Worm (Caenorhabditis elegans): ENCODE data around the gene H02F09.2.

The H02F09.2 gene

DNA sequence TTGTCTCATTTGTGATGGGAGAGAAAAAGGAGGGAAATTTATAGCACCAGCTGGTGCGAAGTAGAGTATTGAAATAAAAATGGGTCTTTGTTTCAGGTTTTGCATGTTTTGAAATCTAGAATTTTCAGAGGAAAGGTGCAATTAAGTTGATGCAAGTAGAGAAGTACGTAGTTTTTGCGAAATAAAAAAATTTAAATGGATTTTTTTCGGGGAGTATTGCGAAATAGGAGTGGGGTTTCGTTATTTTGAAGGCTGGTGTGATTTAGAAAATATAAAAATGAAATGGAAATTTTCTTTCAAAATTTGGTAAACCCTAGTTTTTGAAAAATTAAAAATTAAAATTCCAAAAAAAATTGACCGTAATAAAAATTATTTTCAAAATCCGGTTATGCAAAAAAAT is 43.9 kb upstream of the H02F09.2 start:
- peak; percentile 62; the same call in 1 of the 2 replicates for TF ChIP-seq cebp-1 (GFP tag; IDR thresholded peaks at IDR 0.05)
- peak; percentile 96 for TF ChIP-seq cebp-1 (tag; optimal IDR thresholded peaks at IDR 0.05)
- TF ChIP-seq ceh-100 (GFP tag; IDR thresholded peaks at IDR 0.05) = no peak
- no peak for TF ChIP-seq F23B12.7 (tag; optimal IDR thresholded peaks at IDR 0.05; ENCODE audit: insufficient read depth)

DNA sequence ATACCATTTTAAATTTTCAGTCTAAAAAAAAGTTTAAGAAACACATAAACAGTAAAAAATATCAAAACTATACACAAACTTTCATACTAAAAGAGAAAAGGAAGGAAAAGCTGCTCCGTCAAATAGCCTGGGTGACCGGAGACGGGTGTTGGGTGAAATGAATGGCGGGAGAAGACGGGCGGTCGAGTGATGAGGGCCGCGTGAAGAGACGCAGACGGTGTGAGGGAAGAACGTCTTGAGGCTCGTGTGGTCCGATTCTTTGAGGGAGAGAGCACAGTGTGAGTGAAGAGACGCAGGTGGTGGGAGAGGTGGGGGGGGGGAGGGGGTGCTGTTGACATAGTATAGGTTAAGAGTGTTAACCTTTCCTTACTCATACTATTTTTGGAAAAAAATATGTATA is 43.0 kb upstream of the H02F09.2 start:
- TF ChIP-seq him-1 (tag; optimal IDR thresholded peaks at IDR 0.05) = no peak
- no peak for TF ChIP-seq unc-130 (GFP tag; optimal IDR thresholded peaks at IDR 0.05)
- TF ChIP-seq ztf-22 (GFP tag; optimal IDR thresholded peaks at IDR 0.05) = no peak
- TF ChIP-seq lir-1 (GFP tag; conservative IDR thresholded peaks at IDR 0.05) = no peak
- no peak for TF ChIP-seq dpff-1 (tag; optimal IDR thresholded peaks at IDR 0.05)
- no peak for TF ChIP-seq lin-54 (GFP tag; optimal IDR thresholded peaks at IDR 0.05)
- no peak for TF ChIP-seq ztf-28 (GFP tag; IDR thresholded peaks at IDR 0.05)
- no peak for TF ChIP-seq B0019.2 (GFP tag; conservative IDR thresholded peaks at IDR 0.05)
- no peak for TF ChIP-seq aptf-2 (GFP tag; conservative IDR thresholded peaks at IDR 0.05)
- TF ChIP-seq hmg-1.2 (GFP tag; IDR thresholded peaks at IDR 0.05) = peak; percentile 87
- TF ChIP-seq egrh-3 (GFP tag; IDR thresholded peaks at IDR 0.05) = peak; percentile 85
- peak; percentile 41; the same call in 1 of the 2 replicates for TF ChIP-seq mcd-1 (GFP tag; IDR thresholded peaks at IDR 0.05)
- no peak for TF ChIP-seq tbp1 (GFP tag; optimal IDR thresholded peaks at IDR 0.05)
- no peak for TF ChIP-seq cebp-1 (GFP tag; IDR thresholded peaks at IDR 0.05)
- TF ChIP-seq cebp-1 (tag; optimal IDR thresholded peaks at IDR 0.05) = peak; percentile 39
- no peak for TF ChIP-seq F57C9.4 (tag; optimal IDR thresholded peaks at IDR 0.05)
- no peak for TF ChIP-seq let-607 (tag; optimal IDR thresholded peaks at IDR 0.05)
- no peak for TF ChIP-seq akir-1 (GFP tag; optimal IDR thresholded peaks at IDR 0.05)
- TF ChIP-seq F57A8.1 (GFP tag; optimal IDR thresholded peaks at IDR 0.05) = no peak
- no peak for TF ChIP-seq rcor-1 (GFP tag; IDR thresholded peaks at IDR 0.05)
- no peak for TF ChIP-seq K12H6.12 (tag; optimal IDR thresholded peaks at IDR 0.05)
- TF ChIP-seq mel-28 (tag; optimal IDR thresholded peaks at IDR 0.05; ENCODE audit: borderline replicate concordance) = no peak
- no peak for TF ChIP-seq atf-7 (tag; optimal IDR thresholded peaks at IDR 0.05)
- no peak for TF ChIP-seq hsf-1 (GFP tag; IDR thresholded peaks at IDR 0.05)
- TF ChIP-seq attf-6 (GFP tag; IDR thresholded peaks at IDR 0.05) = no peak
- no peak for TF ChIP-seq ceh-79 (tag; optimal IDR thresholded peaks at IDR 0.05)
- 0 out of 2 replicates have a peak, but pooled peaks have one; percentile 29 for TF ChIP-seq Y56A3A.18 (GFP tag; IDR thresholded peaks at IDR 0.05)
- peak; percentile 88 for TF ChIP-seq zfh-2 (GFP tag; conservative IDR thresholded peaks at IDR 0.05)

DNA sequence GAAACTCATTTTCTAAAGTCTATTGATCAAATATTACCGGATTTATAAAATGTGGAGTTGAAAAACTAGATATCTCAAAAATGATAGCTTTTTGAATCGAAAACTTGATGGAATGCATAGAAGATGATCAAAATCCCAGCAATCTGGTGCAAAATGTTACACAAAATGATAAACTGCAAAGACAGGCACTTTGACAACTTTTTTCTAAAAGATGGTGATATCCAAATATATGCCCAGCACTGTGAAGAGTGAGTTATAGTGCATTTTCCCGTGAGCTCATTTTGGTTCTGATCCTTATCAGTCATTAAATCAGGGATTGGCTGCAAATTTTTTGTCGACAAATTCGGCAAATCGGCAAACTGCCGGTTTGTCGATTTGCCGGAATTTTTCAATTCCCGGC is 36.8 kb upstream of the H02F09.2 start, which contains the start of gene K06A9.3:
Gene K06A9.3, minus strand, starts transcription at position 101 of the 400 bp plus-strand sequence.
- TF ChIP-seq tlf-1 (GFP tag; optimal IDR thresholded peaks at IDR 0.05) (no peak), Y67H2A.10 (GFP tag; conservative IDR thresholded peaks at IDR 0.05) (no peak), nfya-2 (GFP tag; IDR thresholded peaks at IDR 0.05) (no peak), lin-54 (GFP tag; optimal IDR thresholded peaks at IDR 0.05) (no peak), ceh-27 (GFP tag; optimal IDR thresholded peaks at IDR 0.05) (no peak), unc-130 (GFP tag; optimal IDR thresholded peaks at IDR 0.05) (no peak), snpc-1.1 (tag; optimal IDR thresholded peaks at IDR 0.05; ENCODE audit: insufficient read depth) (no peak), lin-26 (GFP tag; IDR thresholded peaks at IDR 0.05) (no peak), Y79H2A.3 (GFP tag; conservative IDR thresholded peaks at IDR 0.05) (no peak), athp-1 (tag; optimal IDR thresholded peaks at IDR 0.05) (no peak), ceh-100 (GFP tag; IDR thresholded peaks at IDR 0.05) (no peak), dpff-1 (tag; optimal IDR thresholded peaks at IDR 0.05) (no peak), B0261.1 (tag; optimal IDR thresholded peaks at IDR 0.05) (no peak), F57A8.1 (GFP tag; optimal IDR thresholded peaks at IDR 0.05) (no peak), mes-4 (tag; optimal IDR thresholded peaks at IDR 0.05) (no peak), egrh-3 (GFP tag; IDR thresholded peaks at IDR 0.05) (no peak), lag-1 (GFP tag; IDR thresholded peaks at IDR 0.05) (no peak), lin-40 (tag; optimal IDR thresholded peaks at IDR 0.05) (no peak), nfya-1 (tag; optimal IDR thresholded peaks at IDR 0.05; ENCODE audit: borderline replicate concordance, insufficient read depth) (no peak), gei-17 (GFP tag; optimal IDR thresholded peaks at IDR 0.05) (no peak)
